Worm (Caenorhabditis elegans): ENCODE measurements around the gene F42A10.9.

Gene F42A10.9

DNA sequence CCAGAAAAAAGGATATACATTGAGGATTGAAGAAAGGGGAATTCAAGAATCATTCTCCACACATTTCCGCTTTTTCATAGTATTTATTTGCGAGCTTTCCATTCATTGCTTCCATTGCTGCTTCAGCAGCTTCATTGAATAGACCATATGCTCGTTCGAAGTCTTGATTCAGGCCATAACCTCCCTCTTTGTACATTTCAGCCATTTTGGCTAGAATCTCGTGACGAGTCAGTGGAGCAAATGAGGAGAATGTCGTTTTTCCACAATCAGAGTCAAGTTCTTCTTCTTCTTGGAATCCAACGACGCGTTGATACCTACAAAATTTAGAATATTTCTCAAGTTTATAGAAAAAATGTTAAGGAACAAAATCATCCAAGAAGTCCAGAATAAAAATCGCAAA, 867 bp downstream of the F42A10.9 start (continued):
- 0 out of 2 replicates have a peak, but pooled peaks have one; percentile 38 for TF ChIP-seq arid-1 (GFP tag; conservative IDR thresholded peaks at IDR 0.05)
- TF ChIP-seq fkh-10 (GFP tag; optimal IDR thresholded peaks at IDR 0.05) = no peak
- no peak for TF ChIP-seq ceh-44 (GFP tag; IDR thresholded peaks at IDR 0.05)
- TF ChIP-seq R02D3.7 (tag; optimal IDR thresholded peaks at IDR 0.05) = no peak
- TF ChIP-seq lin-15B (tag; optimal IDR thresholded peaks at IDR 0.05) = no peak
- TF ChIP-seq nhr-25 (tag; optimal IDR thresholded peaks at IDR 0.05; ENCODE audit: borderline replicate concordance, insufficient read depth) = no peak
- peak; percentile 19 for TF ChIP-seq aha-1 (tag)
- no peak for TF ChIP-seq D1046.2 (GFP tag; IDR thresholded peaks at IDR 0.05)
- no peak for TF ChIP-seq Y105C5A.15 (GFP tag; IDR thresholded peaks at IDR 0.05)

- TF ChIP-seq unc-62 (GFP tag; optimal IDR thresholded peaks at IDR 0.05 in 1 of 2) = peak in 1 of 2 experiments; percentile 63
- TF ChIP-seq unc-62 (tag; optimal IDR thresholded peaks at IDR 0.05) = no peak
- no peak for TF ChIP-seq gei-8 (GFP tag; optimal IDR thresholded peaks at IDR 0.05)
- peak; percentile 92 for TF ChIP-seq aha-1 (tag)
These were observed 2.3 kb downstream of the F42A10.9 start for ce11 chrIII:6166634-6167033.

ce11 chrIII:6168497-6169227, 4.3 kb downstream of the F42A10.9 start, which contains the start of gene efk-1:
Gene efk-1 (minus strand): TSS chrIII:6168547.
- TF ChIP-seq dpl-1 (GFP tag; optimal IDR thresholded peaks at IDR 0.05) = no peak
- no peak for TF ChIP-seq daf-16 (GFP tag; optimal IDR thresholded peaks at IDR 0.05)
- TF ChIP-seq daf-16 (tag; optimal IDR thresholded peaks at IDR 0.05) = peak; percentile 91
- 0 out of 2 replicates have a peak, but pooled peaks have one; percentile 17 for TF ChIP-seq lin-1 (GFP tag; IDR thresholded peaks at IDR 0.05)
- no peak for TF ChIP-seq sdz-12 (GFP tag; optimal IDR thresholded peaks at IDR 0.05)
- peak; percentile 56 to 97 for TF ChIP-seq hif-1 (tag; optimal IDR thresholded peaks at IDR 0.05)
- 0 out of 2 replicates have a peak, but pooled peaks have one; percentile 22 for TF ChIP-seq mdt-29 (GFP tag; IDR thresholded peaks at IDR 0.05)
- TF ChIP-seq ZK546.5 (tag; optimal IDR thresholded peaks at IDR 0.05) = no peak
- no peak for TF ChIP-seq zag-1 (tag; optimal IDR thresholded peaks at IDR 0.05)
- peak; percentile 20 for TF ChIP-seq nhr-11 (tag; optimal IDR thresholded peaks at IDR 0.05)
- peak; percentile 79 for TF ChIP-seq hlh-11 (tag; optimal IDR thresholded peaks at IDR 0.05)
- peak; percentile 33; the same call in 1 of the 2 replicates for TF ChIP-seq dmd-6 (GFP tag; IDR thresholded peaks at IDR 0.05)
- TF ChIP-seq lsy-2 (tag; optimal IDR thresholded peaks at IDR 0.05) = peak in 1 of 2 experiments; percentile 34
- no peak for TF ChIP-seq spr-3 (GFP tag; optimal IDR thresholded peaks at IDR 0.05)
- peak in 1 of 2 experiments; percentile 37 for TF ChIP-seq mdl-1 (tag; optimal IDR thresholded peaks at IDR 0.05)
- TF ChIP-seq ama-1 (optimal IDR thresholded peaks at IDR 0.05) = peak; percentile 6
- peak; percentile 94 for TF ChIP-seq aha-1 (tag)
- TF ChIP-seq mep-1 (tag; optimal IDR thresholded peaks at IDR 0.05) = peak; percentile 20
- no peak for TF ChIP-seq madf-5 (GFP tag; IDR thresholded peaks at IDR 0.05)
- TF ChIP-seq lin-29 (GFP tag; IDR thresholded peaks at IDR 0.05) = no peak
- TF ChIP-seq nhr-77 (tag; optimal IDR thresholded peaks at IDR 0.05) = peak; percentile 53
- peak; percentile 42 for TF ChIP-seq nhr-28 (tag; optimal IDR thresholded peaks at IDR 0.05)
- TF ChIP-seq hlh-30 (tag; optimal IDR thresholded peaks at IDR 0.05; ENCODE audit: insufficient read depth) = peak; percentile 82
- peak; percentile 82 for TF ChIP-seq dve-1 (tag; optimal IDR thresholded peaks at IDR 0.05; ENCODE audit: insufficient read depth)

ce11 chrIII:6170038-6170437, 5.7 kb downstream of the F42A10.9 start:
- TF ChIP-seq hlh-11 (tag; optimal IDR thresholded peaks at IDR 0.05) (peak; percentile 67), mep-1 (tag; optimal IDR thresholded peaks at IDR 0.05) (peak; percentile 62), lsy-2 (tag; optimal IDR thresholded peaks at IDR 0.05) (peak; percentile 18 to 67), aha-1 (tag) (peak; percentile 51), dpl-1 (GFP tag; optimal IDR thresholded peaks at IDR 0.05) (peak; percentile 35), lin-29 (GFP tag; IDR thresholded peaks at IDR 0.05) (no peak), nhr-11 (tag; optimal IDR thresholded peaks at IDR 0.05) (peak; percentile 86), zfp-3 (GFP tag; conservative IDR thresholded peaks at IDR 0.05) (0 out of 2 replicates have a peak, but pooled peaks have one; percentile 31), daf-16 (GFP tag; optimal IDR thresholded peaks at IDR 0.05) (peak in 1 of 2 experiments; percentile 76), daf-16 (tag; optimal IDR thresholded peaks at IDR 0.05) (peak; percentile 19), mxl-2 (GFP tag; conservative IDR thresholded peaks at IDR 0.05) (no peak), T20F7.1 (GFP tag; optimal IDR thresholded peaks at IDR 0.05) (peak; percentile 8), lin-38 (GFP tag; IDR thresholded peaks at IDR 0.05) (0 out of 2 replicates have a peak, but pooled peaks have one; percentile 7), nhr-28 (tag; optimal IDR thresholded peaks at IDR 0.05) (peak; percentile 65), hif-1 (tag; optimal IDR thresholded peaks at IDR 0.05) (peak in 1 of 2 experiments; percentile 95), nhr-48 (tag; optimal IDR thresholded peaks at IDR 0.05) (peak; percentile 22), sdz-12 (GFP tag; optimal IDR thresholded peaks at IDR 0.05) (no peak), unc-62 (GFP tag; optimal IDR thresholded peaks at IDR 0.05 in 1 of 2) (peak in 1 of 2 experiments; percentile 64), unc-62 (tag; optimal IDR thresholded peaks at IDR 0.05) (no peak), mdl-1 (tag; optimal IDR thresholded peaks at IDR 0.05) (peak in 1 of 2 experiments; percentile 2), hmg-1.1 (GFP tag; IDR thresholded peaks at IDR 0.05) (peak; percentile 68), dmd-8 (GFP tag; IDR thresholded peaks at IDR 0.05) (no peak), mdt-29 (GFP tag; IDR thresholded peaks at IDR 0.05) (peak; percentile 62)
